Worm (Caenorhabditis elegans): ENCODE results near the gene srh-303.
"Not testable (repeated sequence)": the region's sequence is repeated elsewhere in the genome, so short reads cannot be mapped to it uniquely, and the experiment has no call there.

DNA sequence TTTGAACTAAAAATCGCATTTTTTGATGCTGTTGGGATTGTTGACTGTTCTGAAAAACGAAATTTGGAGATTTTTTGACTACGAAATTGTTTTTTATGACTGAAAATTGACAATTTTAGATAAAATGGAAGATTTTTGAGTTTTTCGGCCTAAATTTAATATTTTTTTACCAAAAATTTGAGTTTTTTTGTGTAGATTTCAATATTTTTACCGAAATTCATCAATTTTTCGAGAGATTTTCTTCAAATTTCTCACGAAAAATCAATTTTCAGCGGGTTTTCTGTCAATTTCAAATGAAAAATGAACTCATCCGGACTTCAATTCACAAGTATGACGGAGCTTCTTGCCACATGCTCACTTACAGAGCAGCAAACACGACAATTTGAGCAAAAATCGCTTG, 33.9 kb downstream of the srh-303 start, which contains the start of gene Y59A8A.8:
- TF ChIP-seq med-1 (GFP tag; optimal IDR thresholded peaks at IDR 0.05; ENCODE audit: insufficient read depth); ztf-29 (GFP tag; IDR thresholded peaks at IDR 0.05); cog-1 (tag; optimal IDR thresholded peaks at IDR 0.05); flt-1 (GFP tag; IDR thresholded peaks at IDR 0.05); tab-1 (GFP tag; IDR thresholded peaks at IDR 0.05); ref-1 (GFP tag; conservative IDR thresholded peaks at IDR 0.05); ztf-23 (GFP tag; IDR thresholded peaks at IDR 0.05); T22C8.4 (GFP tag; IDR thresholded peaks at IDR 0.05): not testable (repeated sequence)
